Fruit fly (Drosophila melanogaster) whole organism, pupa: ENCODE data around the gene CG42813.

Experiments used
- CG15710 ChIP-seq: fragments of 200-800 bp; sonication (Bioruptor generic); optimal IDR thresholded peaks from 2 replicates; lab custom pipeline; 2018; ENCODE audit warnings: missing biosample characterization, mild to moderate bottlenecking, missing genetic modification characterization, moderate library complexity
- CG34367 ChIP-seq: fragments of 200-800 bp; sonication (Bioruptor generic); optimal IDR thresholded peaks from 2 replicates; lab custom pipeline; 2018; ENCODE audit warnings: missing biosample characterization, mild to moderate bottlenecking, missing genetic modification characterization
- CG4496 ChIP-seq: fragments of 200-800 bp; sonication (Bioruptor generic); IDR thresholded peaks from 3 replicates; pipeline ENCODE4 v1.3.6; 2022; ENCODE audit warnings: missing biosample characterization, missing genetic modification characterization
- CG8159 ChIP-seq: fragments of 200-800 bp; sonication (Bioruptor generic); optimal IDR thresholded peaks from 3 replicates; lab custom pipeline; 2018; ENCODE audit warnings: missing biosample characterization, mild to moderate bottlenecking, missing genetic modification characterization, moderate library complexity
- CG8301 ChIP-seq: fragments of 200-800 bp; sonication (Bioruptor generic); optimal IDR thresholded peaks from 2 replicates; lab custom pipeline; 2018; ENCODE audit warnings: missing biosample characterization, mild to moderate bottlenecking, missing genetic modification characterization
- CG9948 ChIP-seq: fragments of 200-800 bp; sonication (Bioruptor generic); optimal IDR thresholded peaks from 2 replicates; lab custom pipeline; 2018; ENCODE audit warnings: missing biosample characterization, mild to moderate bottlenecking, missing genetic modification characterization, moderate library complexity
- EcR ChIP-seq: fragments of 200-800 bp; sonication (Bioruptor generic); optimal IDR thresholded peaks from 3 replicates; lab custom pipeline; 2019; ENCODE audit warnings: missing biosample characterization, missing genetic modification characterization, mild to moderate bottlenecking, moderate library complexity, missing genetic modification reagents
- Pif1A ChIP-seq: fragments of 200-800 bp; sonication (Bioruptor generic); optimal IDR thresholded peaks from 3 replicates; lab custom pipeline; 2016; ENCODE audit warnings: missing biosample characterization, missing genetic modification characterization
- fd96Ca ChIP-seq: fragments of 200-800 bp; sonication (Bioruptor generic); IDR thresholded peaks from 3 replicates; pipeline ENCODE4 v1.3.6; 2022; ENCODE audit warnings: missing biosample characterization, missing genetic modification characterization

dm6 chr3R:27181074-27181473 lies 47.3 kb downstream of the CG42813 start:
- TF ChIP-seq CG15710 (tag; lab: Kevin White, UChicago) = no peak
- TF ChIP-seq fd96Ca (GFP tag; lab: Robert Waterston, UW) = peak; percentile 72; the same call in 2 of the 3 replicates
- peak; percentile 81 for TF ChIP-seq CG4496 (GFP tag; lab: Robert Waterston, UW)
- peak; percentile 83 for TF ChIP-seq CG8301 (tag; lab: Kevin White, UChicago)
- no peak for TF ChIP-seq CG8159 (tag; lab: Kevin White, UChicago)
- TF ChIP-seq CG9948 (tag; lab: Kevin White, UChicago) = peak; percentile 22
- no peak for TF ChIP-seq EcR
- TF ChIP-seq Pif1A (GFP tag; lab: Kevin White, UChicago) = peak; percentile 39
- no peak for TF ChIP-seq CG34367 (tag; lab: Kevin White, UChicago)
